Fruit fly (Drosophila melanogaster) whole organism, embryonic: Measurements from ENCODE around the gene CG44040.

ENCODE experiments used
- Adf1 ChIP-seq: fragments of 200-800 bp; sonication (Bioruptor generic); IDR thresholded peaks from 2 replicates; pipeline ENCODE4 v1.3.6; 2022; ENCODE audit warnings: missing biosample characterization, missing genetic modification characterization
- Atf-2 ChIP-seq: fragments of 200-800 bp; sonication (Bioruptor generic); optimal IDR thresholded peaks from 2 replicates; lab custom pipeline; 2016; ENCODE audit warnings: missing biosample characterization, missing genetic modification characterization
- B-H1 ChIP-seq: fragments of 200-800 bp; sonication (Bioruptor generic); IDR thresholded peaks from 3 replicates; pipeline ENCODE4 v1.3.6; 2022; ENCODE audit warnings: missing biosample characterization, missing genetic modification characterization
- Bdp1 ChIP-seq: fragments of 200-800 bp; sonication (Bioruptor generic); optimal IDR thresholded peaks from 3 replicates; lab custom pipeline; 2016; ENCODE audit warnings: missing biosample characterization, missing genetic modification characterization
- CG10267 ChIP-seq: fragments of 200-800 bp; sonication (Bioruptor generic); optimal IDR thresholded peaks from 2 replicates; lab custom pipeline; 2018; ENCODE audit warnings: missing biosample characterization, mild to moderate bottlenecking, missing genetic modification characterization, moderate library complexity
- CG10462 ChIP-seq: fragments of 200-800 bp; sonication (Bioruptor generic); optimal IDR thresholded peaks from 2 replicates; lab custom pipeline; 2016; ENCODE audit warnings: missing biosample characterization, missing genetic modification characterization
- CG10979 ChIP-seq: fragments of 200-800 bp; sonication (Bioruptor generic); optimal IDR thresholded peaks from 2 replicates; lab custom pipeline; 2018; ENCODE audit warnings: missing biosample characterization, mild to moderate bottlenecking, missing genetic modification characterization, moderate library complexity
- CG12071 ChIP-seq: fragments of 200-800 bp; sonication (Bioruptor generic); optimal IDR thresholded peaks from 3 replicates; lab custom pipeline; 2018; ENCODE audit warnings: missing biosample characterization, mild to moderate bottlenecking, missing genetic modification characterization
- CG12391 ChIP-seq: fragments of 200-800 bp; sonication (Bioruptor generic); optimal IDR thresholded peaks from 3 replicates; lab custom pipeline; 2018; ENCODE audit warnings: missing biosample characterization, mild to moderate bottlenecking, missing genetic modification characterization, moderate library complexity
- CG13424 ChIP-seq: fragments of 200-800 bp; sonication (Bioruptor generic); optimal IDR thresholded peaks from 2 replicates; lab custom pipeline; 2019; ENCODE audit warnings: missing biosample characterization, mild to moderate bottlenecking, missing genetic modification characterization, moderate library complexity
- CG15011 ChIP-seq: fragments of 200-800 bp; sonication (Bioruptor generic); optimal IDR thresholded peaks from 3 replicates; lab custom pipeline; 2018; ENCODE audit warnings: missing biosample characterization, mild to moderate bottlenecking, missing genetic modification characterization
- CG15269 ChIP-seq: fragments of 200-800 bp; sonication (Bioruptor generic); optimal IDR thresholded peaks from 2 replicates; lab custom pipeline; 2018; ENCODE audit warnings: missing biosample characterization, mild to moderate bottlenecking, missing genetic modification characterization, moderate library complexity
- CG15601 ChIP-seq: fragments of 200-800 bp; sonication (Bioruptor generic); optimal IDR thresholded peaks from 3 replicates; lab custom pipeline; 2019; ENCODE audit warnings: missing biosample characterization, mild to moderate bottlenecking, missing genetic modification characterization, moderate library complexity
- CG17359 ChIP-seq: fragments of 200-800 bp; sonication (Bioruptor generic); optimal IDR thresholded peaks from 3 replicates; lab custom pipeline; 2018; ENCODE audit warnings: missing biosample characterization, mild to moderate bottlenecking, missing genetic modification characterization, moderate library complexity
- CG2129 ChIP-seq: fragments of 200-800 bp; sonication (Bioruptor generic); IDR thresholded peaks from 2 replicates; pipeline ENCODE4 v1.3.6; 2022; ENCODE audit warnings: missing biosample characterization, missing genetic modification characterization; ENCODE audit not compliant: partially characterized antibody
- CG2712 ChIP-seq: fragments of 200-800 bp; optimal IDR thresholded peaks from 3 replicates; lab custom pipeline; 2019; ENCODE audit warnings: missing biosample characterization, mild to moderate bottlenecking, missing genetic modification characterization, moderate library complexity
- CG42726 ChIP-seq: fragments of 200-800 bp; sonication (Bioruptor generic); IDR thresholded peaks from 2 replicates; pipeline ENCODE4 v1.3.6; 2022; ENCODE audit warnings: missing biosample characterization, missing genetic modification characterization; ENCODE audit not compliant: partially characterized antibody
- CG43689 ChIP-seq: fragments of 200-800 bp; sonication (Bioruptor generic); IDR thresholded peaks from 2 replicates; pipeline ENCODE4 v1.3.6; 2022; ENCODE audit warnings: missing biosample characterization, missing genetic modification characterization
- CG6654 ChIP-seq: fragments of 200-800 bp; sonication (Bioruptor generic); optimal IDR thresholded peaks from 2 replicates; lab custom pipeline; 2017; ENCODE audit warnings: missing biosample characterization, mild to moderate bottlenecking, missing genetic modification characterization
- Dfd ChIP-seq, 2 experiments: fragments of >200 bp; optimal IDR thresholded peaks; 2 replicates each; lab custom pipeline; 2017; ENCODE audit warnings: missing biosample characterization in 2 of 2, missing genetic modification characterization in 2 of 2
- HLH3B ChIP-seq: fragments of 200-800 bp; sonication (Bioruptor generic); IDR thresholded peaks from 2 replicates; pipeline ENCODE4 v1.3.6; 2022; ENCODE audit warnings: missing biosample characterization, missing genetic modification characterization
- NK7.1 ChIP-seq: fragments of 200-800 bp; sonication (Bioruptor generic); optimal IDR thresholded peaks from 3 replicates; lab custom pipeline; 2016; ENCODE audit warnings: missing biosample characterization, missing genetic modification characterization
- Pdp1 ChIP-seq, 2 experiments: fragments of 200-800 bp; sonication (Bioruptor generic); optimal IDR thresholded peaks; 3 replicates each; lab custom pipeline; 2016; ENCODE audit warnings: missing biosample characterization in 2 of 2, missing genetic modification characterization in 2 of 2, mild to moderate bottlenecking in 1 of 2, moderate library complexity in 1 of 2
- Scr ChIP-seq: fragments of 200-800 bp; sonication (Bioruptor generic); IDR thresholded peaks from 2 replicates; pipeline ENCODE4 v1.3.6; 2022; ENCODE audit warnings: missing biosample characterization, missing genetic modification characterization; ENCODE audit not compliant: partially characterized antibody
- Spps ChIP-seq: fragments of 200-800 bp; sonication (Bioruptor generic); optimal IDR thresholded peaks from 2 replicates; lab custom pipeline; 2018; ENCODE audit warnings: missing biosample characterization, mild to moderate bottlenecking, missing genetic modification characterization
- bowl ChIP-seq: fragments of 200-800 bp; sonication (Bioruptor generic); IDR thresholded peaks from 2 replicates; pipeline ENCODE4 v1.3.6; 2022; ENCODE audit warnings: missing biosample characterization, missing genetic modification characterization
- bsh ChIP-seq, 2 experiments: fragments of 200-800 bp; sonication (Bioruptor generic); optimal IDR thresholded peaks; 2 replicates each; lab custom pipeline; 2017 to 2018; ENCODE audit warnings: mild to moderate bottlenecking in 2 of 2, missing biosample characterization in 2 of 2, missing genetic modification characterization in 2 of 2, moderate library complexity in 1 of 2
- dan ChIP-seq: fragments of 200-800 bp; sonication (Bioruptor generic); IDR thresholded peaks from 2 replicates; pipeline ENCODE4 v1.3.6; 2022; ENCODE audit warnings: missing biosample characterization, missing genetic modification characterization
- eve ChIP-seq, 2 experiments: fragments of >200 bp; optimal IDR thresholded peaks; 2 replicates each; lab custom pipeline; 2017; ENCODE audit warnings: missing biosample characterization in 2 of 2, missing genetic modification characterization in 2 of 2
- ewg ChIP-seq: fragments of 200-800 bp; sonication (Bioruptor generic); optimal IDR thresholded peaks from 3 replicates; lab custom pipeline; 2017; ENCODE audit warnings: mild to moderate bottlenecking, missing biosample characterization, missing genetic modification reagents, missing genetic modification characterization
- fru ChIP-seq: fragments of >200 bp; optimal IDR thresholded peaks from 2 replicates; lab custom pipeline; 2017
- gcm ChIP-seq: fragments of 200-800 bp; sonication (Bioruptor generic); optimal IDR thresholded peaks from 2 replicates; lab custom pipeline; 2019; ENCODE audit warnings: missing biosample characterization, mild to moderate bottlenecking, missing genetic modification characterization, moderate library complexity
- grau ChIP-seq: fragments of 200-800 bp; optimal IDR thresholded peaks from 3 replicates; lab custom pipeline; 2019; ENCODE audit warnings: missing biosample characterization, mild to moderate bottlenecking, missing genetic modification characterization, moderate library complexity
- gsb-n ChIP-seq: fragments of 200-800 bp; sonication (Bioruptor generic); optimal IDR thresholded peaks from 3 replicates; lab custom pipeline; 2018; ENCODE audit warnings: missing biosample characterization, mild to moderate bottlenecking, missing genetic modification characterization
- nau ChIP-seq: fragments of 200-800 bp; sonication (Bioruptor generic); optimal IDR thresholded peaks from 3 replicates; lab custom pipeline; 2017; ENCODE audit warnings: missing biosample characterization, mild to moderate bottlenecking, missing genetic modification characterization, missing genetic modification reagents
- scrt ChIP-seq: fragments of 200-800 bp; sonication (Bioruptor generic); optimal IDR thresholded peaks from 2 replicates; lab custom pipeline; 2018; ENCODE audit warnings: missing biosample characterization, mild to moderate bottlenecking, missing genetic modification characterization, moderate library complexity
- sd ChIP-seq: fragments of 200-800 bp; sonication (Bioruptor generic); optimal IDR thresholded peaks from 3 replicates; lab custom pipeline; 2018; ENCODE audit warnings: missing biosample characterization, mild to moderate bottlenecking, missing genetic modification characterization, moderate library complexity
- sens-2 ChIP-seq: fragments of 200-800 bp; sonication (Bioruptor generic); IDR thresholded peaks from 2 replicates; pipeline ENCODE4 v1.3.6; 2022; ENCODE audit warnings: missing biosample characterization, missing genetic modification characterization
- tna ChIP-seq: fragments of 200-800 bp; sonication (Bioruptor generic); IDR thresholded peaks from 2 replicates; pipeline ENCODE4 v1.3.6; 2022; ENCODE audit warnings: missing biosample characterization, missing genetic modification characterization; ENCODE audit not compliant: partially characterized antibody
- tx ChIP-seq: fragments of 200-800 bp; sonication (Bioruptor generic); optimal IDR thresholded peaks from 2 replicates; lab custom pipeline; 2016; ENCODE audit warnings: missing biosample characterization, missing genetic modification characterization
- zf30C ChIP-seq: fragments of 200-800 bp; sonication (Bioruptor generic); optimal IDR thresholded peaks from 3 replicates; lab custom pipeline; 2018; ENCODE audit warnings: missing biosample characterization, mild to moderate bottlenecking, missing genetic modification characterization

The CG44040 gene

dm6 chr3R:15340052-15340732 lies 20.0 kb downstream of the CG44040 start, which contains the start of gene SerRS-m (continued):
- TF ChIP-seq CG15269 (tag; lab: Kevin White, UChicago): no peak
- TF ChIP-seq ewg: no peak
- TF ChIP-seq CG10267: peak; percentile 17
- no peak for TF ChIP-seq tx (GFP tag; lab: Kevin White, UChicago)
- TF ChIP-seq grau (tag; lab: Kevin White, UChicago): peak; percentile 13
- no peak for TF ChIP-seq B-H1 (GFP tag; lab: Robert Waterston, UW)
- TF ChIP-seq scrt: no peak
- TF ChIP-seq CG2129 (GFP tag; lab: Robert Waterston, UW): no peak
- no peak for TF ChIP-seq Dfd (GFP tag; optimal IDR thresholded peaks at IDR 0.05; lab: Kevin White, UChicago)
- peak; percentile 19 for TF ChIP-seq CG17359 (tag; lab: Kevin White, UChicago)
- TF ChIP-seq CG13424 (tag; lab: Kevin White, UChicago): peak; percentile 15
- no peak for TF ChIP-seq CG15011 (GFP tag; lab: Kevin White, UChicago)
- peak; percentile 11 for TF ChIP-seq zf30C
- TF ChIP-seq CG10462 (GFP tag; lab: Kevin White, UChicago): no peak
- TF ChIP-seq Scr: no peak
- TF ChIP-seq CG10979: peak; percentile 31
- TF ChIP-seq Bdp1 (GFP tag; lab: Kevin White, UChicago): no peak
- TF ChIP-seq sens-2 (GFP tag; lab: Robert Waterston, UW): no peak
- peak; percentile 24 for TF ChIP-seq CG12391 (tag; lab: Kevin White, UChicago)
- no peak for TF ChIP-seq tna (GFP tag; lab: Robert Waterston, UW)
- no peak for TF ChIP-seq CG43689 (GFP tag; lab: Robert Waterston, UW)
- no peak for TF ChIP-seq bowl (GFP tag; lab: Robert Waterston, UW)
- peak; percentile 28 for TF ChIP-seq gsb-n
- peak; percentile 33 for TF ChIP-seq CG15601
- peak; percentile 29 for TF ChIP-seq gcm (GFP tag; lab: Kevin White, UChicago)
- TF ChIP-seq fru (lab: Kevin White, UChicago): no peak
- TF ChIP-seq CG42726 (GFP tag; lab: Robert Waterston, UW): no peak
- 0 out of 2 replicates have a peak, but pooled peaks have one; percentile 18 for TF ChIP-seq HLH3B
- peak in 1 of 2 experiments; percentile 62 for TF ChIP-seq bsh (GFP tag; optimal IDR thresholded peaks at IDR 0.05; lab: Kevin White, UChicago)
- no peak for TF ChIP-seq Spps (tag; lab: Kevin White, UChicago)
- no peak for TF ChIP-seq eve (GFP tag; optimal IDR thresholded peaks at IDR 0.05; lab: Kevin White, UChicago)
- TF ChIP-seq Atf-2: no peak
- TF ChIP-seq nau (GFP tag; lab: Kevin White, UChicago): no peak
- TF ChIP-seq NK7.1 (GFP tag; lab: Kevin White, UChicago): no peak
- peak; percentile 33 for TF ChIP-seq sd (tag; lab: Kevin White, UChicago)
- TF ChIP-seq CG2712: peak; percentile 39
- peak in 1 of 2 experiments; percentile 13 for TF ChIP-seq Pdp1 (GFP tag; optimal IDR thresholded peaks at IDR 0.05; lab: Kevin White, UChicago)
- no peak for TF ChIP-seq CG12071
- TF ChIP-seq Adf1 (GFP tag; lab: Robert Waterston, UW): no peak; the same call in 1 of the 2 replicates
- no peak for TF ChIP-seq CG6654 (GFP tag; lab: Kevin White, UChicago)
- no peak for TF ChIP-seq dan (GFP tag; lab: Robert Waterston, UW)
